Worm (Caenorhabditis elegans) whole organism, L1 larva: Measurements from ENCODE around the gene srlf-5.
A peak's percentile ranks its signal among the peaks of the same experiment; 100 is the strongest.

Experiments used
- ama-1 ChIP-seq: fragments of 150-350 bp; optimal IDR thresholded peaks from 2 replicates; lab custom pipeline; 2014
- ceh-63 ChIP-seq: fragments of 200-800 bp; sonication (Bioruptor generic); optimal IDR thresholded peaks from 2 replicates; lab custom pipeline; 2018; ENCODE audit warnings: mild to moderate bottlenecking, missing genetic modification characterization, missing compliant biosample characterization
- ceh-88 ChIP-seq: fragments of 200-800 bp; sonication (Bioruptor generic); IDR thresholded peaks from 2 replicates; pipeline ENCODE4 v1.3.6; 2022; ENCODE audit warnings: missing genetic modification characterization, missing compliant biosample characterization
- ceh-90 ChIP-seq: sonication (generic microtip); optimal IDR thresholded peaks from 2 replicates; lab custom pipeline; 2016; ENCODE audit warnings: missing genetic modification characterization, missing compliant biosample characterization
- ces-1 ChIP-seq: fragments of 150-350 bp; optimal IDR thresholded peaks from 2 replicates; lab custom pipeline; 2014; ENCODE audit warnings: missing biosample characterization, missing genetic modification reagents, missing genetic modification characterization
- elt-2 ChIP-seq: sonication (generic microtip); optimal IDR thresholded peaks from 2 replicates; lab custom pipeline; 2016; ENCODE audit warnings: missing genetic modification characterization, mild to moderate bottlenecking, inconsistent platforms, missing compliant biosample characterization, missing genetic modification reagents
- elt-3 ChIP-seq, 6 experiments: fragments of 150-350 bp in 1 of 6; sonication (generic microtip); optimal IDR thresholded peaks; 2 replicates each; lab custom pipeline; 2017 to 2018; ENCODE audit warnings: missing biosample characterization in 6 of 6, missing genetic modification characterization in 6 of 6, inconsistent platforms in 1 of 6
- ets-5 ChIP-seq: fragments of 200-800 bp; sonication (Bioruptor generic); IDR thresholded peaks from 2 replicates; pipeline ENCODE4 v1.3.6; 2022; ENCODE audit warnings: missing genetic modification characterization, missing compliant biosample characterization
- fkh-8 ChIP-seq: sonication (generic microtip); optimal IDR thresholded peaks from 2 replicates; lab custom pipeline; 2016; ENCODE audit warnings: mild to moderate bottlenecking, missing genetic modification characterization, missing compliant biosample characterization
- fos-1 ChIP-seq: fragments of 150-350 bp; optimal IDR thresholded peaks from 2 replicates; lab custom pipeline; 2014; ENCODE audit warnings: missing biosample characterization, missing genetic modification characterization
- hlh-4 ChIP-seq: sonication (generic microtip); optimal IDR thresholded peaks from 2 replicates; lab custom pipeline; 2016; ENCODE audit warnings: mild to moderate bottlenecking, missing genetic modification characterization, missing compliant biosample characterization
- isw-1 ChIP-seq: fragments of 200-800 bp; sonication (Bioruptor generic); IDR thresholded peaks from 2 replicates; pipeline ENCODE4 v1.3.6; 2022; ENCODE audit warnings: missing genetic modification characterization, missing compliant biosample characterization
- jun-1 ChIP-seq: fragments of 150-350 bp; optimal IDR thresholded peaks from 2 replicates; lab custom pipeline; 2014; ENCODE audit warnings: missing biosample characterization, missing genetic modification reagents, missing genetic modification characterization
- lin-15B ChIP-seq: fragments of 150-350 bp; sonication (generic microtip); optimal IDR thresholded peaks from 3 replicates; lab custom pipeline; 2014; ENCODE audit warnings: missing biosample characterization, missing genetic modification characterization
- lsy-2 ChIP-seq, 2 experiments: fragments of 150-350 bp; optimal IDR thresholded peaks; 2 replicates each; lab custom pipeline; 2014; ENCODE audit warnings: missing biosample characterization in 2 of 2, missing genetic modification characterization in 2 of 2
- mdl-1 ChIP-seq, 2 experiments: fragments of 150-350 bp; optimal IDR thresholded peaks; 2 replicates each; lab custom pipeline; 2014 to 2017; ENCODE audit warnings: missing biosample characterization in 2 of 2, missing genetic modification characterization in 2 of 2, inconsistent platforms in 1 of 2
- nhr-12 ChIP-seq: sonication (generic microtip); optimal IDR thresholded peaks from 2 replicates; lab custom pipeline; 2017; ENCODE audit warnings: missing biosample characterization, missing genetic modification characterization
- nhr-20 ChIP-seq: sonication (generic microtip); optimal IDR thresholded peaks from 2 replicates; lab custom pipeline; 2016; ENCODE audit warnings: mild to moderate bottlenecking, missing genetic modification characterization, missing compliant biosample characterization
- nhr-237 ChIP-seq: fragments of 150-350 bp; optimal IDR thresholded peaks from 2 replicates; lab custom pipeline; 2014; ENCODE audit warnings: missing biosample characterization, missing genetic modification characterization
- nhr-71 ChIP-seq: sonication (generic microtip); optimal IDR thresholded peaks from 2 replicates; lab custom pipeline; 2016; ENCODE audit warnings: mild to moderate bottlenecking, missing genetic modification characterization, moderate library complexity, missing compliant biosample characterization
- nhr-77 ChIP-seq: fragments of 150-350 bp; optimal IDR thresholded peaks from 2 replicates; lab custom pipeline; 2014; ENCODE audit warnings: missing biosample characterization, missing genetic modification characterization
- nhr-90 ChIP-seq: sonication (generic microtip); optimal IDR thresholded peaks from 2 replicates; lab custom pipeline; 2016; ENCODE audit warnings: mild to moderate bottlenecking, missing genetic modification characterization, missing compliant biosample characterization; ENCODE audit not compliant: poor library complexity
- pax-3 ChIP-seq: fragments of 200-800 bp; sonication (Bioruptor generic); optimal IDR thresholded peaks from 2 replicates; lab custom pipeline; 2018; ENCODE audit warnings: mild to moderate bottlenecking, missing genetic modification characterization, moderate library complexity, missing compliant biosample characterization
- pqm-1 ChIP-seq: sonication (generic microtip); optimal IDR thresholded peaks from 3 replicates; lab custom pipeline; 2017; ENCODE audit warnings: missing biosample characterization, missing genetic modification characterization
- sup-37 ChIP-seq: fragments of 200-800 bp; sonication (Bioruptor generic); optimal IDR thresholded peaks from 2 replicates; lab custom pipeline; 2018; ENCODE audit warnings: mild to moderate bottlenecking, missing genetic modification characterization, missing compliant biosample characterization
- tbx-2 ChIP-seq: sonication (generic microtip); optimal IDR thresholded peaks from 2 replicates; lab custom pipeline; 2016; ENCODE audit warnings: missing genetic modification characterization, missing compliant biosample characterization
- tlp-1 ChIP-seq: fragments of 150-350 bp; optimal IDR thresholded peaks from 2 replicates; lab custom pipeline; 2014; ENCODE audit warnings: missing biosample characterization, missing genetic modification characterization
- unc-130 ChIP-seq: fragments of 150-350 bp; optimal IDR thresholded peaks from 2 replicates; lab custom pipeline; 2017; ENCODE audit warnings: missing biosample characterization, missing genetic modification characterization, inconsistent platforms
- unc-30 ChIP-seq: sonication (generic microtip); optimal IDR thresholded peaks from 2 replicates; lab custom pipeline; 2017; ENCODE audit warnings: missing biosample characterization, missing genetic modification characterization
- vab-15 ChIP-seq: sonication (generic microtip); optimal IDR thresholded peaks from 2 replicates; lab custom pipeline; 2017; ENCODE audit warnings: missing genotype, mild to moderate bottlenecking, missing genetic modification characterization, missing compliant biosample characterization
- ztf-4 ChIP-seq: fragments of 150-350 bp; optimal IDR thresholded peaks from 2 replicates; lab custom pipeline; 2014; ENCODE audit warnings: missing biosample characterization, missing genetic modification characterization

Gene srlf-5

ce11 chrIV:12942633-12943032 lies 16.1 kb upstream of the srlf-5 start, which contains the start of gene dct-19 (continued):
- TF ChIP-seq nhr-20 (tag; lab: Kevin White, UChicago) (no peak), tlp-1 (tag; lab: Kevin White, UChicago) (no peak), elt-3 (tag; optimal IDR thresholded peaks at IDR 0.05; lab: Kevin White, UChicago) (no peak), mdl-1 (tag; optimal IDR thresholded peaks at IDR 0.05; lab: Kevin White, UChicago) (no peak), ces-1 (no peak)

- no peak for TF ChIP-seq lin-15B (tag; lab: Kevin White, UChicago)
- no peak for TF ChIP-seq nhr-77
These were observed 14.7 kb upstream of the srlf-5 start, which contains the start of gene dod-24 for ce11 chrIV:12941254-12941653. dod-24 (minus strand) TSS chrIV:12941354.

DNA sequence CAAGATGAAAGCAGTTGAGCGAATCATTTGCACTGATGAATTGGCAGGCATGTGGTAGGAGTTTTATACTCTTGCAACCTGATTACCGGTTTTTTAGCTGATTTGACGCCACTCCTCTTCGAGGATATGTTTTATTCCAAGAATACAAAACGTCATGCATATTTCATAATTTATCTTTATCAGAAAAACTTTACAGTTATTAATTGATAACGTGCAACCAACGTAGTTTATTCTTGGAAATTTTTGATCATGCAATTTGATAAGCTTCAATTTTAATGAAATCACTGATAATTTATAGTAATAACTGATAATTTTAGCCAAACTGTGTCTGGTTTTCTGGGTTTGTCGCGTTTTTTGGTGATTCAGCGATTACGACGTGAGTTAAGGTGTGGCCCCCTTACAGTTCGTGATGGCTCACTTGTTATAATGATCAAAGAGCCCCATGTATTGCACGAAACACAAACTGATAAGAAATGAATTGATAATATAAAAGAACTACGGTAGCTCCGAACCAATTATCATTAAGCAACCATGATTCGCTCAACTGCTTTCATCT lies 9.8 kb upstream of the srlf-5 start, which contains the start of the genes cld-1 and dod-21:
TSS of gene cld-1 (minus strand) at position 51 of the 556 bp plus-strand sequence.
TSS of gene dod-21 (plus strand) at position 518 of the 556 bp plus-strand sequence.
- TF ChIP-seq isw-1 (GFP tag; lab: Robert Waterston, UW) (no peak), ztf-4 (tag; lab: Kevin White, UChicago) (no peak), tlp-1 (tag; lab: Kevin White, UChicago) (peak; percentile 66), lsy-2 (tag; optimal IDR thresholded peaks at IDR 0.05; lab: Kevin White, UChicago) (no peak), ets-5 (GFP tag; lab: Robert Waterston, UW) (no peak), elt-2 (peak; percentile 100), pqm-1 (tag; lab: Kevin White, UChicago) (peak; percentile 5), fkh-8 (tag; lab: Kevin White, UChicago) (no peak), nhr-71 (peak; percentile 40), nhr-20 (tag; lab: Kevin White, UChicago) (peak; percentile 14), sup-37 (GFP tag; lab: Kevin White, UChicago) (no peak), nhr-90 (tag; lab: Kevin White, UChicago) (peak; percentile 28)
- TF ChIP-seq, all 84 proteins: peak for 6

DNA sequence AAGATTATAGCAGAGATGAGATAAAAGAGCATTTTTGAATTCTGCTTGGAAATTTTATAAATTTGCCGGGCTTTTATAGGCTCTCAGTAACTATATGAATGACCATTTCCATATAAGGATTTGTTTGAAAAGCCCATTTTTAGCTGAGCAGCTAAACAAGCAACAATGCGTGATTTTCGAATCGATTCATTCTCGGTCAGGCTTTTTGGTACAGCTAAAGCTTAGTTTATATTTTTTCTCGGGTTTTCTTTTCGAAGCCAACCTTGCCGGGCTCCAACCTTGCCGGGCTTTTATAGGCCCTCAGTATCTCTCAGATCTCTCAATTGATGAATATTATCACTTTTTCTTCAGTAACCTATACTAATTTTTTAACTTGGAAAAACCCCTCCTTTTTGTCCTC lies 2.2 kb downstream of the srlf-5 start, which contains the start of gene srlf-4:
TSS of gene srlf-4 (minus strand) at position 101 of the 400 bp plus-strand sequence.
- TF ChIP-seq ceh-90, result no peak
- TF ChIP-seq nhr-12 (tag; lab: Kevin White, UChicago), result no peak
- no peak for TF ChIP-seq ama-1 (lab: Kevin White, UChicago)
- TF ChIP-seq nhr-237, result no peak
- TF ChIP-seq unc-130 (tag; lab: Kevin White, UChicago), result no peak

DNA sequence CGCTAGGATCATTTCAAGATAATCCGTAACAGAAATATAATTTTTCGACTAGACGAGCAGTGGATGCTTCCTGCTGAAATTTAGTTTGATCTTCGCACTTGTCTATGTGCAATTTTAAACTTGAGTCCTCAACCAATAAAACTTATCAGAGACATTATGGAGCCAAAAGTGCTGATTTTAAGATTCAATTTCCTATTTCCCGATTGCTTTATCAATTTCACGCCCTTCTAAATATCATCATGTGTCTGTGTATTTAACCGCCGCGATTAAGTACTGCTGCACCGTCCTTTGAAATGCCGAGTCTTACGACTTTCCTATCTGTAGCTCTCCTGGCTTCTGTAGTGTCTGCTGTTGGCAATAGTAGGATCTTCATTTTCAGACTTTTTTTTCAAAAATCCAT lies 5.5 kb downstream of the srlf-5 start, which contains the start of gene C32H11.4:
TSS of gene C32H11.4 (plus strand) at position 238 of the 400 bp plus-strand sequence.
- TF ChIP-seq ets-5 (GFP tag; lab: Robert Waterston, UW) (no peak), elt-2 (peak; percentile 89)

DNA sequence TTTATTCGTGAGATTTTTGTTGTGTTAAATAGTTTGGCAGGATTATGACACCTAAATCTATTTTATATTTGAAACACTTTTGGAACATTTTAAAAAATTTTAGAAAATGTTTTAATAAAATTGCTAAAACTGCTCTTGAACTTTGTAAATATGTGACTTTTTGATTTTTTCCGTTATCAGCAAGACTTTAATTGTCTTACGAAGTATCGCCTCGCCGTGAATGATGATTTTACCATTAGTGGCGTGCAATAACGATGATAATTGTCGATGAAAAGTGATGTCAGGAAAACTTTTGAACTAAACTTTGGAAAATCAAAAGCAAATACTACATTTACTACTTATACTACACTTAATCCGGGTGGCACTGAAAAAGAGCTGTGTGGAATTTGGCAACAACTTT lies 6.0 kb downstream of the srlf-5 start:
- TF ChIP-seq ceh-88 (GFP tag; lab: Robert Waterston, UW), result no peak
- no peak for TF ChIP-seq tbx-2 (tag; lab: Kevin White, UChicago)
- no peak for TF ChIP-seq fos-1 (tag; lab: Kevin White, UChicago)
- TF ChIP-seq vab-15, result no peak
- TF ChIP-seq ceh-63, result no peak
- no peak for TF ChIP-seq pax-3 (tag; lab: Kevin White, UChicago)
- no peak for TF ChIP-seq nhr-12 (tag; lab: Kevin White, UChicago)
- no peak for TF ChIP-seq unc-30 (tag; lab: Kevin White, UChicago)

DNA sequence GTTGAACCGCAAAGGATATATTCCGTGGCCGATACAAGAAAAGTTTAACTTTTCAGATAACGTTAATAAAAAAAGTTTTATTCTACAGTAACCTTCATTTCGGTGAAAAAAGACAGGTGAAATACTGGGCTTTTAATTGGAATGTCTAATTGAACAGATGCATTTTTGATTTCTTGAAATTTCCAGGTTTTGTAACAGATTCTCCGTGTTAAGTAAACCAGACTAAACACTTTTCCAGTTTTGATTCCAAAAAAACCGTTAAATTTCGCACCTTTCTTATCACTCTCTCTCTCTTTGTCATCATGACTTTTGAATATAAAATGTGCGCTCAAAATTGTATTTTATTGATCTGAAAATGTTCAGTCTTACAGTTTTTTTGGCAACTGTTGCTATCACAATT lies 8.3 kb downstream of the srlf-5 start, which contains the start of gene C32H11.3:
TSS of gene C32H11.3 (plus strand) at position 301 of the 400 bp plus-strand sequence.
- TF ChIP-seq hlh-4 (tag; lab: Kevin White, UChicago) (peak; percentile 46), jun-1 (tag; lab: Kevin White, UChicago) (no peak)
